Fruit fly (Drosophila melanogaster): ENCODE measurements around the gene AdamTS-A.

The AdamTS-A gene

dm6 chr3R:15425638-15426487 is 50.1 kb downstream of the AdamTS-A start (continued):
- TF ChIP-seq CG12155 (GFP tag; optimal IDR thresholded peaks at IDR 0.05) (no peak), CG7271 (tag; optimal IDR thresholded peaks at IDR 0.05) (no peak), CG3281 (GFP tag; optimal IDR thresholded peaks at IDR 0.05) (no peak), CG17359 (tag; optimal IDR thresholded peaks at IDR 0.05) (peak; percentile 68), Mad (GFP tag; optimal IDR thresholded peaks at IDR 0.05) (no peak), disco-r (GFP tag; optimal IDR thresholded peaks at IDR 0.05) (no peak), cg (GFP tag; optimal IDR thresholded peaks at IDR 0.05) (peak; percentile 9), CG2678 (tag; optimal IDR thresholded peaks at IDR 0.05) (peak; percentile 43), NC2α (GFP tag; optimal IDR thresholded peaks at IDR 0.05) (no peak), psq (GFP tag; optimal IDR thresholded peaks at IDR 0.05) (no peak), nom (GFP tag; optimal IDR thresholded peaks at IDR 0.05) (no peak), CG18262 (tag; optimal IDR thresholded peaks at IDR 0.05) (peak; percentile 29), CG33557 (GFP tag; optimal IDR thresholded peaks at IDR 0.05) (no peak), CG10147 (GFP tag; optimal IDR thresholded peaks at IDR 0.05) (no peak), ssp (GFP tag; IDR thresholded peaks at IDR 0.05) (no peak), emc (GFP tag; optimal IDR thresholded peaks at IDR 0.05) (no peak), CG6689 (GFP tag; IDR thresholded peaks at IDR 0.05) (0 out of 2 replicates have a peak, but pooled peaks have one; percentile 34), B-H1 (GFP tag; IDR thresholded peaks at IDR 0.05) (no peak), CG8765 (GFP tag; IDR thresholded peaks at IDR 0.05) (no peak), ara (GFP tag; IDR thresholded peaks at IDR 0.05) (0 out of 2 replicates have a peak, but pooled peaks have one; percentile 33), nerfin-1 (tag; optimal IDR thresholded peaks at IDR 0.05) (peak; percentile 24), CG14441 (GFP tag; IDR thresholded peaks at IDR 0.05) (no peak), Chrac-16 (GFP tag; optimal IDR thresholded peaks at IDR 0.05) (no peak), CG13775 (GFP tag; optimal IDR thresholded peaks at IDR 0.05) (no peak), HHEX (GFP tag; optimal IDR thresholded peaks at IDR 0.05) (no peak), Taf1 (GFP tag; IDR thresholded peaks at IDR 0.05) (no peak), Dad (GFP tag; optimal IDR thresholded peaks at IDR 0.05) (no peak), tap (tag; optimal IDR thresholded peaks at IDR 0.05) (no peak), CG11085 (GFP tag; IDR thresholded peaks at IDR 0.05) (no peak), Mes4 (GFP tag; optimal IDR thresholded peaks at IDR 0.05) (no peak), br (optimal IDR thresholded peaks at IDR 0.05) (no peak), Poxn (GFP tag; IDR thresholded peaks at IDR 0.05) (no peak), croc (GFP tag; conservative IDR thresholded peaks at IDR 0.05) (no peak), danr (GFP tag; IDR thresholded peaks at IDR 0.05) (no peak), luna (GFP tag; optimal IDR thresholded peaks at IDR 0.05) (no peak), Stat92E (GFP tag; optimal IDR thresholded peaks at IDR 0.05) (no peak), h (optimal IDR thresholded peaks at IDR 0.05) (no peak), pnt (GFP tag; optimal IDR thresholded peaks at IDR 0.05) (no peak), CG9817 (tag; optimal IDR thresholded peaks at IDR 0.05) (no peak), CG18764 (GFP tag; optimal IDR thresholded peaks at IDR 0.05) (no peak), ewg (GFP tag; optimal IDR thresholded peaks at IDR 0.05) (peak; percentile 18), jigr1 (GFP tag; IDR thresholded peaks at IDR 0.05) (no peak), Max (GFP tag; optimal IDR thresholded peaks at IDR 0.05) (no peak), CG13123 (GFP tag; optimal IDR thresholded peaks at IDR 0.05) (no peak), CG13287 (GFP tag; IDR thresholded peaks at IDR 0.05; ENCODE audit: partially characterized antibody) (no peak), CG14710 (tag; optimal IDR thresholded peaks at IDR 0.05) (no peak), otp (GFP tag; IDR thresholded peaks at IDR 0.05) (0 out of 3 replicates have a peak, but pooled peaks have one; percentile 15), sr (GFP tag; IDR thresholded peaks at IDR 0.05) (no peak), eyg (GFP tag; optimal IDR thresholded peaks at IDR 0.05) (no peak), CG1233 (GFP tag; optimal IDR thresholded peaks at IDR 0.05) (no peak)

All from whole organism, embryonic.